Worm (Caenorhabditis elegans) whole organism, L4/young adult: ENCODE results near the gene chil-5.

ENCODE experiments used
- W03F9.2 ChIP-seq: fragments of 150-350 bp; optimal IDR thresholded peaks from 2 replicates; lab custom pipeline; 2014; ENCODE audit warnings: missing biosample characterization, missing genetic modification characterization
- dao-5 ChIP-seq: sonication (generic microtip); optimal IDR thresholded peaks from 2 replicates; lab custom pipeline; 2016; ENCODE audit warnings: missing genotype, missing genetic modification characterization, moderate library complexity, missing compliant biosample characterization
- him-1 ChIP-seq: sonication (generic microtip); optimal IDR thresholded peaks from 2 replicates; lab custom pipeline; 2016; ENCODE audit warnings: missing genotype, missing genetic modification reagents, missing genetic modification characterization, missing compliant biosample characterization

- TF ChIP-seq W03F9.2 (tag; lab: Kevin White, UChicago) (no peak), him-1 (tag; lab: Kevin White, UChicago) (no peak), dao-5 (no peak)
Observed at ce11 chrII:9891031-9891689, 31.7 kb upstream of the chil-5 start, which contains the start of gene vgln-1.
